Fruit fly (Drosophila melanogaster) whole organism, embryonic: ENCODE data around the gene CG11905.

Experiments used
- CG10431 ChIP-seq: fragments of 200-800 bp; sonication (Bioruptor generic); optimal IDR thresholded peaks from 3 replicates; lab custom pipeline; 2018; ENCODE audit warnings: missing biosample characterization, mild to moderate bottlenecking, missing genetic modification characterization
- CG12659 ChIP-seq: fragments of 200-800 bp; sonication (Bioruptor generic); optimal IDR thresholded peaks from 3 replicates; lab custom pipeline; 2017; ENCODE audit warnings: mild to moderate bottlenecking, missing biosample characterization, missing genetic modification reagents, missing genetic modification characterization
- CG13287 ChIP-seq: fragments of 200-800 bp; sonication (Bioruptor generic); IDR thresholded peaks from 2 replicates; pipeline ENCODE4 v1.3.6; 2022; ENCODE audit warnings: missing biosample characterization, missing genetic modification characterization; ENCODE audit not compliant: partially characterized antibody
- CG13296 ChIP-seq: fragments of 200-800 bp; sonication (Bioruptor generic); optimal IDR thresholded peaks from 3 replicates; lab custom pipeline; 2018; ENCODE audit warnings: missing biosample characterization, mild to moderate bottlenecking, missing genetic modification characterization
- CG14014 ChIP-seq: fragments of 200-800 bp; sonication (Bioruptor generic); IDR thresholded peaks from 2 replicates; pipeline ENCODE4 v1.3.6; 2022; ENCODE audit warnings: missing biosample characterization, missing genetic modification characterization
- CG14050 ChIP-seq: fragments of 200-800 bp; sonication (Bioruptor generic); IDR thresholded peaks from 3 replicates; pipeline ENCODE4 v1.3.6; 2022; ENCODE audit warnings: missing biosample characterization, missing genetic modification characterization
- CG15601 ChIP-seq: fragments of 200-800 bp; sonication (Bioruptor generic); optimal IDR thresholded peaks from 3 replicates; lab custom pipeline; 2019; ENCODE audit warnings: missing biosample characterization, mild to moderate bottlenecking, missing genetic modification characterization, moderate library complexity
- CG15696 ChIP-seq: fragments of 200-800 bp; sonication (Bioruptor generic); optimal IDR thresholded peaks from 2 replicates; lab custom pipeline; 2019; ENCODE audit warnings: missing biosample characterization, mild to moderate bottlenecking, missing genetic modification characterization, moderate library complexity
- CG17912 ChIP-seq: fragments of 200-800 bp; sonication (Bioruptor generic); optimal IDR thresholded peaks from 2 replicates; lab custom pipeline; 2018; ENCODE audit warnings: missing biosample characterization, mild to moderate bottlenecking, missing genetic modification characterization
- CG18011 ChIP-seq: fragments of 200-800 bp; sonication (Bioruptor generic); optimal IDR thresholded peaks from 2 replicates; lab custom pipeline; 2017; ENCODE audit warnings: missing biosample characterization, missing genetic modification characterization, mild to moderate bottlenecking, moderate library complexity, missing genotype
- CG18476 ChIP-seq: fragments of 200-800 bp; sonication (Bioruptor generic); optimal IDR thresholded peaks from 2 replicates; lab custom pipeline; 2016; ENCODE audit warnings: missing biosample characterization, mild to moderate bottlenecking, missing genetic modification characterization
- CG2875 ChIP-seq: fragments of 200-800 bp; sonication (Bioruptor generic); optimal IDR thresholded peaks from 2 replicates; lab custom pipeline; 2017; ENCODE audit warnings: missing biosample characterization, mild to moderate bottlenecking, missing genetic modification characterization, missing genetic modification reagents
- CG31224 ChIP-seq: fragments of 200-800 bp; sonication (Bioruptor generic); IDR thresholded peaks from 2 replicates; pipeline ENCODE4 v1.3.6; 2022; ENCODE audit warnings: missing biosample characterization, missing genetic modification characterization
- CG34224 ChIP-seq: fragments of 200-800 bp; sonication (Bioruptor generic); IDR thresholded peaks from 3 replicates; pipeline ENCODE4 v1.3.6; 2022; ENCODE audit warnings: missing biosample characterization, missing genetic modification characterization; ENCODE audit not compliant: partially characterized antibody
- CG3838 ChIP-seq: fragments of 200-800 bp; sonication (Bioruptor generic); optimal IDR thresholded peaks from 3 replicates; lab custom pipeline; 2016; ENCODE audit warnings: missing biosample characterization, missing genetic modification characterization
- CG4328 ChIP-seq: fragments of 200-800 bp; sonication (Bioruptor generic); optimal IDR thresholded peaks from 3 replicates; lab custom pipeline; 2017; ENCODE audit warnings: missing biosample characterization, missing genetic modification reagents, missing genetic modification characterization
- CG6175 ChIP-seq: fragments of 200-800 bp; sonication (Bioruptor generic); IDR thresholded peaks from 3 replicates; pipeline ENCODE4 v1.3.6; 2022; ENCODE audit warnings: missing biosample characterization, missing genetic modification characterization
- CG6683 ChIP-seq: fragments of 200-800 bp; sonication (Bioruptor generic); optimal IDR thresholded peaks from 2 replicates; lab custom pipeline; 2017; ENCODE audit warnings: missing biosample characterization, mild to moderate bottlenecking, missing genetic modification characterization, missing genetic modification reagents
- CG6765 ChIP-seq: fragments of 200-800 bp; sonication (Bioruptor generic); optimal IDR thresholded peaks from 3 replicates; lab custom pipeline; 2017; ENCODE audit warnings: missing biosample characterization, mild to moderate bottlenecking, missing genetic modification characterization
- CG7786 ChIP-seq: fragments of 200-800 bp; sonication (Bioruptor generic); optimal IDR thresholded peaks from 2 replicates; lab custom pipeline; 2016; ENCODE audit warnings: missing biosample characterization, missing genetic modification characterization
- CG7928 ChIP-seq: fragments of 200-800 bp; sonication (Bioruptor generic); optimal IDR thresholded peaks from 2 replicates; lab custom pipeline; 2017; ENCODE audit warnings: missing biosample characterization, mild to moderate bottlenecking, missing genetic modification characterization
- CG8089 ChIP-seq: fragments of 200-800 bp; sonication (Bioruptor generic); optimal IDR thresholded peaks from 3 replicates; lab custom pipeline; 2016; ENCODE audit warnings: missing biosample characterization, missing genetic modification characterization
- CoRest ChIP-seq: fragments of 200-800 bp; sonication (Bioruptor generic); optimal IDR thresholded peaks from 3 replicates; lab custom pipeline; 2018; ENCODE audit warnings: missing biosample characterization, mild to moderate bottlenecking, missing genetic modification characterization, moderate library complexity
- CrebB ChIP-seq: fragments of 200-800 bp; sonication (Bioruptor generic); optimal IDR thresholded peaks from 3 replicates; lab custom pipeline; 2018; ENCODE audit warnings: missing biosample characterization, mild to moderate bottlenecking, missing genetic modification characterization
- Dip2 ChIP-seq: fragments of 200-800 bp; sonication (Bioruptor generic); IDR thresholded peaks from 2 replicates; pipeline ENCODE4 v1.3.6; 2022; ENCODE audit warnings: missing biosample characterization, missing genetic modification characterization
- Dll ChIP-seq: fragments of 200-800 bp; sonication (Bioruptor generic); IDR thresholded peaks from 4 replicates; pipeline ENCODE4 v1.3.6; 2022; ENCODE audit warnings: missing biosample characterization, missing genetic modification characterization; ENCODE audit not compliant: partially characterized antibody
- Elba2 ChIP-seq: fragments of 200-800 bp; sonication (Bioruptor generic); optimal IDR thresholded peaks from 3 replicates; lab custom pipeline; 2016; ENCODE audit warnings: missing biosample characterization, missing genetic modification characterization
- Fer1 ChIP-seq: fragments of 200-800 bp; sonication (Bioruptor generic); optimal IDR thresholded peaks from 2 replicates; lab custom pipeline; 2017; ENCODE audit warnings: missing biosample characterization, mild to moderate bottlenecking, missing genetic modification characterization
- HLH3B ChIP-seq: fragments of 200-800 bp; sonication (Bioruptor generic); IDR thresholded peaks from 2 replicates; pipeline ENCODE4 v1.3.6; 2022; ENCODE audit warnings: missing biosample characterization, missing genetic modification characterization
- Hr78 ChIP-seq, 2 experiments: fragments of 200-800 bp in 1 of 2; fragments of >200 bp in 1 of 2; sonication (Bioruptor generic) in 1 of 2; optimal IDR thresholded peaks; 2 replicates each; lab custom pipeline; 2017 to 2019; ENCODE audit warnings: missing biosample characterization in 2 of 2, missing genetic modification characterization in 2 of 2, mild to moderate bottlenecking in 1 of 2, moderate library complexity in 1 of 2
- Lpt ChIP-seq: fragments of >200 bp; optimal IDR thresholded peaks from 2 replicates; lab custom pipeline; 2018; ENCODE audit warnings: missing biosample characterization, missing genetic modification characterization
- Max ChIP-seq: fragments of 200-800 bp; sonication (Bioruptor generic); optimal IDR thresholded peaks from 2 replicates; lab custom pipeline; 2016; ENCODE audit warnings: missing biosample characterization, mild to moderate bottlenecking, missing genetic modification characterization
- Neu2 ChIP-seq: fragments of 200-800 bp; sonication (Bioruptor generic); optimal IDR thresholded peaks from 3 replicates; lab custom pipeline; 2016; ENCODE audit warnings: missing biosample characterization, missing genetic modification characterization, borderline replicate concordance
- Pdp1 ChIP-seq, 2 experiments: fragments of 200-800 bp; sonication (Bioruptor generic); optimal IDR thresholded peaks; 3 replicates each; lab custom pipeline; 2016; ENCODE audit warnings: missing biosample characterization in 2 of 2, missing genetic modification characterization in 2 of 2, mild to moderate bottlenecking in 1 of 2, moderate library complexity in 1 of 2
- Side ChIP-seq: fragments of 200-800 bp; sonication (Bioruptor generic); optimal IDR thresholded peaks from 2 replicates; lab custom pipeline; 2016; ENCODE audit warnings: missing biosample characterization, missing genetic modification characterization
- bcd ChIP-seq: fragments of 200-800 bp; sonication (Bioruptor generic); optimal IDR thresholded peaks from 2 replicates; lab custom pipeline; 2017; ENCODE audit warnings: missing biosample characterization, mild to moderate bottlenecking, missing genetic modification characterization
- cato ChIP-seq: fragments of 200-800 bp; sonication (Bioruptor generic); optimal IDR thresholded peaks from 2 replicates; lab custom pipeline; 2016; ENCODE audit warnings: missing biosample characterization, missing genetic modification characterization, borderline replicate concordance
- chif ChIP-seq, 2 experiments: fragments of 200-800 bp; sonication (Bioruptor generic); optimal IDR thresholded peaks; 3 replicates each; lab custom pipeline; 2016; ENCODE audit warnings: missing biosample characterization in 2 of 2, missing genetic modification characterization in 2 of 2
- dimm ChIP-seq: fragments of 200-800 bp; sonication (Bioruptor generic); IDR thresholded peaks from 2 replicates; pipeline ENCODE4 v1.3.6; 2022; ENCODE audit warnings: missing biosample characterization, missing genetic modification characterization
- gem ChIP-seq: fragments of 200-800 bp; sonication (Bioruptor generic); optimal IDR thresholded peaks from 2 replicates; lab custom pipeline; 2019; ENCODE audit warnings: missing biosample characterization, mild to moderate bottlenecking, missing genetic modification characterization, moderate library complexity
- inv ChIP-seq: fragments of 200-800 bp; sonication (Bioruptor generic); IDR thresholded peaks from 2 replicates; pipeline ENCODE4 v1.3.6; 2022; ENCODE audit warnings: missing biosample characterization, missing genetic modification characterization; ENCODE audit not compliant: partially characterized antibody
- nom ChIP-seq: fragments of 200-800 bp; sonication (Bioruptor generic); optimal IDR thresholded peaks from 2 replicates; lab custom pipeline; 2017; ENCODE audit warnings: missing biosample characterization, missing genetic modification characterization, mild to moderate bottlenecking, moderate library complexity, missing genetic modification reagents
- phol ChIP-seq: fragments of 200-800 bp; sonication (Bioruptor generic); optimal IDR thresholded peaks from 3 replicates; lab custom pipeline; 2018; ENCODE audit warnings: missing biosample characterization, mild to moderate bottlenecking, missing genetic modification characterization, moderate library complexity
- sr ChIP-seq: fragments of 200-800 bp; sonication (Bioruptor generic); IDR thresholded peaks from 3 replicates; pipeline ENCODE4 v1.3.6; 2022; ENCODE audit warnings: missing biosample characterization, missing genetic modification characterization
- stwl ChIP-seq: fragments of 200-800 bp; sonication (Bioruptor generic); optimal IDR thresholded peaks from 3 replicates; lab custom pipeline; 2018; ENCODE audit warnings: missing biosample characterization, mild to moderate bottlenecking, missing genetic modification characterization, moderate library complexity
- ttk ChIP-seq: fragments of 200-800 bp; sonication (Bioruptor generic); IDR thresholded peaks from 2 replicates; pipeline ENCODE4 v2.1.2; 2022; ENCODE audit warnings: missing biosample characterization, missing genetic modification characterization
- zen2 ChIP-seq: fragments of 200-800 bp; sonication (Bioruptor generic); IDR thresholded peaks from 3 replicates; pipeline ENCODE4 v1.3.6; 2022; ENCODE audit warnings: missing biosample characterization, missing genetic modification characterization; ENCODE audit not compliant: partially characterized antibody

The CG11905 gene

dm6 chr3L:16890650-16891336 is 44.5 kb downstream of the CG11905 start (continued):
- TF ChIP-seq ttk (GFP tag; lab: Robert Waterston, UW): peak; percentile 94
- TF ChIP-seq CoRest: peak; percentile 87
- peak; percentile 95 for TF ChIP-seq gem
- TF ChIP-seq CG12659 (GFP tag; lab: Kevin White, UChicago): peak; percentile 88
- peak; percentile 51 for TF ChIP-seq CG7928
- TF ChIP-seq cato (GFP tag; lab: Kevin White, UChicago): peak; percentile 83
- TF ChIP-seq CG15601 (tag; lab: Kevin White, UChicago): peak; percentile 92
- peak; percentile 66 for TF ChIP-seq CG13296 (GFP tag; lab: Kevin White, UChicago)
- TF ChIP-seq phol (tag; lab: Kevin White, UChicago): peak; percentile 93
- peak; percentile 91 for TF ChIP-seq CG14050 (GFP tag; lab: Robert Waterston, UW)
- TF ChIP-seq Hr78 (GFP tag; optimal IDR thresholded peaks at IDR 0.05; lab: Kevin White, UChicago): peak in 1 of 2 experiments; percentile 88
- peak; percentile 78 for TF ChIP-seq CrebB (tag; lab: Kevin White, UChicago)
- peak; percentile 75 for TF ChIP-seq Fer1
- peak; percentile 52 for TF ChIP-seq CG15696 (tag; lab: Kevin White, UChicago)
- peak; percentile 36 for TF ChIP-seq Elba2 (GFP tag; lab: Kevin White, UChicago)
- TF ChIP-seq Pdp1 (GFP tag; optimal IDR thresholded peaks at IDR 0.05; lab: Kevin White, UChicago): peak; percentile 86 to 90
- no peak for TF ChIP-seq nom
- peak; percentile 29 for TF ChIP-seq CG6683 (GFP tag; lab: Kevin White, UChicago)
- TF ChIP-seq Max: peak; percentile 67
- no peak for TF ChIP-seq CG17912 (GFP tag; lab: Kevin White, UChicago)
- peak; percentile 18; the same call in 1 of the 3 replicates for TF ChIP-seq CG34224 (GFP tag; lab: Robert Waterston, UW)
- TF ChIP-seq Lpt (GFP tag; lab: Kevin White, UChicago): no peak
- TF ChIP-seq zen2: peak; percentile 36; the same call in 1 of the 3 replicates
- peak; percentile 86 for TF ChIP-seq Side (GFP tag; lab: Kevin White, UChicago)
- TF ChIP-seq CG2875 (GFP tag; lab: Kevin White, UChicago): peak; percentile 91
- TF ChIP-seq CG7786: peak; percentile 79
- TF ChIP-seq CG18011 (GFP tag; lab: Kevin White, UChicago): peak; percentile 58
- peak; percentile 78 for TF ChIP-seq CG18476 (GFP tag; lab: Kevin White, UChicago)
- TF ChIP-seq CG10431 (GFP tag; lab: Kevin White, UChicago): peak; percentile 74
- peak; percentile 85 for TF ChIP-seq CG14014 (GFP tag; lab: Robert Waterston, UW)
- no peak; the same call in 3 of the 4 replicates for TF ChIP-seq Dll (GFP tag; lab: Robert Waterston, UW)
- TF ChIP-seq CG3838 (GFP tag; lab: Kevin White, UChicago): peak; percentile 55
- peak; percentile 89 for TF ChIP-seq bcd (GFP tag; lab: Kevin White, UChicago)
- peak; percentile 53; the same call in 1 of the 2 replicates for TF ChIP-seq CG13287 (GFP tag; lab: Robert Waterston, UW)
- TF ChIP-seq Dip2 (GFP tag; lab: Robert Waterston, UW): no peak
- no peak for TF ChIP-seq inv (GFP tag; lab: Robert Waterston, UW)
- TF ChIP-seq HLH3B: peak; percentile 95
- TF ChIP-seq CG4328 (GFP tag; lab: Kevin White, UChicago): peak; percentile 59
- peak; percentile 64 for TF ChIP-seq CG31224 (GFP tag; lab: Robert Waterston, UW)
- TF ChIP-seq dimm (GFP tag; lab: Robert Waterston, UW): peak; percentile 88
- TF ChIP-seq Neu2 (GFP tag; lab: Kevin White, UChicago): no peak
- TF ChIP-seq CG6765 (GFP tag; lab: Kevin White, UChicago): no peak
- TF ChIP-seq stwl (tag; lab: Kevin White, UChicago): no peak
- peak; percentile 85 to 91 for TF ChIP-seq chif (GFP tag; optimal IDR thresholded peaks at IDR 0.05; lab: Kevin White, UChicago)
- peak; percentile 81; the same call in 2 of the 3 replicates for TF ChIP-seq sr (GFP tag; lab: Robert Waterston, UW)
- TF ChIP-seq CG6175 (GFP tag; lab: Robert Waterston, UW): peak; percentile 63; the same call in 2 of the 3 replicates
- TF ChIP-seq CG8089 (GFP tag; lab: Kevin White, UChicago): peak; percentile 88
